Worm (Caenorhabditis elegans): ENCODE measurements around the gene F10D7.4.

Gene F10D7.4

ce11 chrX:17381975-17382374, at the start of gene F10D7.4:
Gene F10D7.4 (minus strand): TSS chrX:17382075.
- TF ChIP-seq unc-62 (GFP tag; optimal IDR thresholded peaks at IDR 0.05 in 1 of 2) (peak in 1 of 2 experiments; percentile 5), unc-62 (tag; optimal IDR thresholded peaks at IDR 0.05) (no peak), spr-3 (GFP tag; optimal IDR thresholded peaks at IDR 0.05) (no peak)

- TF ChIP-seq ztf-7 (tag; optimal IDR thresholded peaks at IDR 0.05) (no peak), gei-8 (GFP tag; optimal IDR thresholded peaks at IDR 0.05) (no peak), nhr-42 (GFP tag; IDR thresholded peaks at IDR 0.05) (no peak)
These were observed 46.9 kb upstream of the F10D7.4 start, which contains the start of gene pbo-6 for ce11 chrX:17428803-17429202. Gene pbo-6 (plus strand): TSS chrX:17429042.

ce11 chrX:17427778-17428177, 45.9 kb upstream of the F10D7.4 start:
- TF ChIP-seq fkh-10 (GFP tag; optimal IDR thresholded peaks at IDR 0.05) (no peak), daf-12 (tag; optimal IDR thresholded peaks at IDR 0.05) (no peak), lir-3 (tag; optimal IDR thresholded peaks at IDR 0.05) (no peak), F37D6.2 (tag; optimal IDR thresholded peaks at IDR 0.05) (no peak), hmg-1.1 (GFP tag; IDR thresholded peaks at IDR 0.05) (no peak), zfp-3 (GFP tag; conservative IDR thresholded peaks at IDR 0.05) (no peak), T26A8.4 (GFP tag; IDR thresholded peaks at IDR 0.05) (no peak), aly-2 (tag; optimal IDR thresholded peaks at IDR 0.05) (no peak), D1046.2 (GFP tag; IDR thresholded peaks at IDR 0.05) (no peak), zag-1 (tag; optimal IDR thresholded peaks at IDR 0.05) (no peak), nhr-25 (tag; optimal IDR thresholded peaks at IDR 0.05; ENCODE audit: borderline replicate concordance, insufficient read depth) (no peak), Y75B8A.6 (GFP tag; IDR thresholded peaks at IDR 0.05) (no peak), madf-5 (GFP tag; IDR thresholded peaks at IDR 0.05) (no peak), cey-2 (tag; optimal IDR thresholded peaks at IDR 0.05; ENCODE audit: borderline replicate concordance, insufficient read depth) (no peak), mdt-29 (GFP tag; IDR thresholded peaks at IDR 0.05) (no peak), lin-38 (GFP tag; IDR thresholded peaks at IDR 0.05) (no peak), F49E8.2 (tag; optimal IDR thresholded peaks at IDR 0.05; ENCODE audit: borderline replicate concordance) (no peak), ztf-11 (tag; optimal IDR thresholded peaks at IDR 0.05) (no peak), T20F7.1 (GFP tag; optimal IDR thresholded peaks at IDR 0.05) (no peak), nhr-111 (GFP tag; optimal IDR thresholded peaks at IDR 0.05) (no peak), arid-1 (GFP tag; conservative IDR thresholded peaks at IDR 0.05) (no peak), nhr-6 (tag; optimal IDR thresholded peaks at IDR 0.05) (no peak), duxl-1 (tag; optimal IDR thresholded peaks at IDR 0.05; ENCODE audit: poor library complexity) (no peak), nhr-48 (tag; optimal IDR thresholded peaks at IDR 0.05) (no peak), mdl-1 (tag; optimal IDR thresholded peaks at IDR 0.05) (peak in 1 of 2 experiments; percentile 11), spr-3 (GFP tag; optimal IDR thresholded peaks at IDR 0.05) (no peak), fos-1 (tag; optimal IDR thresholded peaks at IDR 0.05) (no peak), lin-1 (GFP tag; IDR thresholded peaks at IDR 0.05) (no peak), lsy-2 (tag; optimal IDR thresholded peaks at IDR 0.05) (peak in 1 of 2 experiments; percentile 79), zip-2 (tag; optimal IDR thresholded peaks at IDR 0.05) (no peak), ztf-7 (tag; optimal IDR thresholded peaks at IDR 0.05) (no peak), madf-9 (GFP tag; conservative IDR thresholded peaks at IDR 0.05) (no peak), nhr-77 (tag; optimal IDR thresholded peaks at IDR 0.05) (no peak), mep-1 (tag; optimal IDR thresholded peaks at IDR 0.05) (peak; percentile 43), zfp-2 (tag; optimal IDR thresholded peaks at IDR 0.05) (no peak), vab-7 (GFP tag; IDR thresholded peaks at IDR 0.05) (no peak), ceh-82 (tag; optimal IDR thresholded peaks at IDR 0.05) (no peak), hlh-30 (tag; optimal IDR thresholded peaks at IDR 0.05; ENCODE audit: insufficient read depth) (peak; percentile 62), unc-62 (GFP tag; optimal IDR thresholded peaks at IDR 0.05 in 1 of 2) (peak in 1 of 2 experiments; percentile 98), unc-62 (tag; optimal IDR thresholded peaks at IDR 0.05) (no peak), unc-130 (GFP tag; optimal IDR thresholded peaks at IDR 0.05) (no peak), nhr-237 (tag; optimal IDR thresholded peaks at IDR 0.05) (no peak), ces-1 (GFP tag; optimal IDR thresholded peaks at IDR 0.05) (no peak), dmd-8 (GFP tag; IDR thresholded peaks at IDR 0.05) (no peak), dmd-9 (GFP tag; IDR thresholded peaks at IDR 0.05) (no peak)

All from whole organism, L4 larva.